Fruit fly (Drosophila melanogaster) whole organism, embryonic: ENCODE data around the gene RabX4.

Experiments used
- CG10431 ChIP-seq: fragments of 200-800 bp; sonication (Bioruptor generic); optimal IDR thresholded peaks from 3 replicates; lab custom pipeline; 2018; ENCODE audit warnings: missing biosample characterization, mild to moderate bottlenecking, missing genetic modification characterization
- CG14050 ChIP-seq: fragments of 200-800 bp; sonication (Bioruptor generic); IDR thresholded peaks from 3 replicates; pipeline ENCODE4 v1.3.6; 2022; ENCODE audit warnings: missing biosample characterization, missing genetic modification characterization
- CG15479 ChIP-seq: fragments of 200-800 bp; sonication (Bioruptor generic); optimal IDR thresholded peaks from 3 replicates; lab custom pipeline; 2019; ENCODE audit warnings: missing biosample characterization, mild to moderate bottlenecking, missing genetic modification characterization, moderate library complexity
- CG1603 ChIP-seq: fragments of 200-800 bp; sonication (Bioruptor generic); optimal IDR thresholded peaks from 2 replicates; lab custom pipeline; 2019; ENCODE audit warnings: missing biosample characterization, mild to moderate bottlenecking, missing genetic modification characterization, moderate library complexity
- CG4328 ChIP-seq: fragments of 200-800 bp; sonication (Bioruptor generic); optimal IDR thresholded peaks from 3 replicates; lab custom pipeline; 2017; ENCODE audit warnings: missing biosample characterization, missing genetic modification reagents, missing genetic modification characterization
- CG4404 ChIP-seq: fragments of 200-800 bp; sonication (Bioruptor generic); IDR thresholded peaks from 2 replicates; pipeline ENCODE4 v1.3.6; 2022; ENCODE audit warnings: missing biosample characterization, missing genetic modification characterization
- CG6175 ChIP-seq: fragments of 200-800 bp; sonication (Bioruptor generic); IDR thresholded peaks from 3 replicates; pipeline ENCODE4 v1.3.6; 2022; ENCODE audit warnings: missing biosample characterization, missing genetic modification characterization
- CG9727 ChIP-seq: fragments of 200-800 bp; sonication (Bioruptor generic); optimal IDR thresholded peaks from 3 replicates; lab custom pipeline; 2017; ENCODE audit warnings: missing biosample characterization, mild to moderate bottlenecking, missing genetic modification characterization
- Eip74EF ChIP-seq, 2 experiments: fragments of 200-800 bp in 1 of 2; fragments of >200 bp in 1 of 2; sonication (Bioruptor generic) in 1 of 2; optimal IDR thresholded peaks; 2 replicates each; lab custom pipeline; 2017 to 2019; ENCODE audit warnings: missing biosample characterization in 2 of 2, missing genetic modification characterization in 2 of 2, mild to moderate bottlenecking in 1 of 2, moderate library complexity in 1 of 2
- Elba2 ChIP-seq: fragments of 200-800 bp; sonication (Bioruptor generic); optimal IDR thresholded peaks from 3 replicates; lab custom pipeline; 2016; ENCODE audit warnings: missing biosample characterization, missing genetic modification characterization
- Ets65A ChIP-seq: fragments of 200-800 bp; sonication (Bioruptor generic); peaks from one replicate; lab custom pipeline; 2016; ENCODE audit warnings: missing biosample characterization, missing genetic modification characterization
- H15 ChIP-seq: fragments of 200-800 bp; sonication (Bioruptor generic); IDR thresholded peaks from 3 replicates; pipeline ENCODE4 v1.3.6; 2022; ENCODE audit warnings: missing biosample characterization, missing genetic modification characterization
- Med ChIP-seq: fragments of 200-800 bp; sonication (Bioruptor generic); peaks from one replicate; lab custom pipeline; 2016; ENCODE audit warnings: missing biosample characterization, missing genetic modification characterization, mild to moderate bottlenecking, inconsistent platforms, moderate library complexity
- NfI ChIP-seq: fragments of 200-800 bp; sonication (Bioruptor generic); optimal IDR thresholded peaks from 3 replicates; lab custom pipeline; 2018; ENCODE audit warnings: missing biosample characterization, mild to moderate bottlenecking, missing genetic modification characterization, moderate library complexity
- Opbp ChIP-seq: fragments of 200-800 bp; sonication (Bioruptor generic); IDR thresholded peaks from 3 replicates; pipeline ENCODE4 v1.3.6; 2022; ENCODE audit warnings: missing biosample characterization, missing genetic modification characterization; ENCODE audit not compliant: partially characterized antibody
- Rx ChIP-seq: fragments of 200-800 bp; sonication (Bioruptor generic); IDR thresholded peaks from 2 replicates; pipeline ENCODE4 v1.3.6; 2022; ENCODE audit warnings: missing biosample characterization, missing genetic modification characterization
- Scr ChIP-seq: fragments of 200-800 bp; sonication (Bioruptor generic); IDR thresholded peaks from 2 replicates; pipeline ENCODE4 v1.3.6; 2022; ENCODE audit warnings: missing biosample characterization, missing genetic modification characterization; ENCODE audit not compliant: partially characterized antibody
- Sin3A ChIP-seq: fragments of >200 bp; optimal IDR thresholded peaks from 2 replicates; lab custom pipeline; 2018
- crol ChIP-seq: fragments of 200-800 bp; sonication (Bioruptor generic); IDR thresholded peaks from 2 replicates; pipeline ENCODE4 v1.3.6; 2022; ENCODE audit warnings: missing biosample characterization, missing genetic modification characterization
- cwo ChIP-seq: fragments of 200-800 bp; sonication (Bioruptor generic); optimal IDR thresholded peaks from 3 replicates; lab custom pipeline; 2017; ENCODE audit warnings: missing biosample characterization, missing genetic modification characterization, mild to moderate bottlenecking, moderate library complexity, missing genetic modification reagents
- dan ChIP-seq: fragments of 200-800 bp; sonication (Bioruptor generic); IDR thresholded peaks from 2 replicates; pipeline ENCODE4 v1.3.6; 2022; ENCODE audit warnings: missing biosample characterization, missing genetic modification characterization
- en ChIP-seq: fragments of 200-800 bp; sonication (Bioruptor generic); optimal IDR thresholded peaks from 2 replicates; lab custom pipeline; 2016; ENCODE audit warnings: missing biosample characterization, missing genetic modification characterization
- esg ChIP-seq: fragments of 200-800 bp; sonication (Bioruptor generic); conservative IDR thresholded peaks from 2 replicates; pipeline ENCODE4 v1.3.6; 2022; ENCODE audit warnings: missing biosample characterization, missing genetic modification characterization
- ewg ChIP-seq: fragments of 200-800 bp; sonication (Bioruptor generic); optimal IDR thresholded peaks from 3 replicates; lab custom pipeline; 2017; ENCODE audit warnings: mild to moderate bottlenecking, missing biosample characterization, missing genetic modification reagents, missing genetic modification characterization
- gem ChIP-seq: fragments of 200-800 bp; sonication (Bioruptor generic); optimal IDR thresholded peaks from 2 replicates; lab custom pipeline; 2019; ENCODE audit warnings: missing biosample characterization, mild to moderate bottlenecking, missing genetic modification characterization, moderate library complexity
- gt ChIP-seq: fragments of 200-800 bp; sonication (Bioruptor generic); IDR thresholded peaks from 2 replicates; pipeline ENCODE4 v1.3.6; 2022; ENCODE audit warnings: missing biosample characterization, missing genetic modification characterization
- nau ChIP-seq: fragments of 200-800 bp; sonication (Bioruptor generic); optimal IDR thresholded peaks from 3 replicates; lab custom pipeline; 2017; ENCODE audit warnings: missing biosample characterization, mild to moderate bottlenecking, missing genetic modification characterization, missing genetic modification reagents
- nerfin-1 ChIP-seq: fragments of 200-800 bp; sonication (Bioruptor generic); optimal IDR thresholded peaks from 3 replicates; lab custom pipeline; 2019; ENCODE audit warnings: missing biosample characterization, mild to moderate bottlenecking, missing genetic modification characterization, moderate library complexity
- nerfin-2 ChIP-seq: fragments of 200-800 bp; sonication (Bioruptor generic); IDR thresholded peaks from 2 replicates; pipeline ENCODE4 v1.3.6; 2022; ENCODE audit warnings: missing biosample characterization, missing genetic modification characterization; ENCODE audit not compliant: partially characterized antibody
- p53 ChIP-seq: fragments of 200-800 bp; sonication (Bioruptor generic); optimal IDR thresholded peaks from 2 replicates; lab custom pipeline; 2016; ENCODE audit warnings: missing biosample characterization, missing genetic modification characterization
- pan ChIP-seq, 4 experiments: fragments of >200 bp in 3 of 4; fragments of 200-800 bp in 1 of 4; sonication (Bioruptor generic) in 1 of 4; optimal IDR thresholded peaks in 3 of 4; IDR thresholded peaks in 1 of 4; 2 replicates each; pipeline versions ENCODE4 v1.3.6 to Lab custom; 2017 to 2022; ENCODE audit warnings: missing biosample characterization in 2 of 4, missing genetic modification characterization in 2 of 4, mixed read lengths in 1 of 4
- pros ChIP-seq: fragments of 200-800 bp; sonication (Bioruptor generic); optimal IDR thresholded peaks from 3 replicates; lab custom pipeline; 2019; ENCODE audit warnings: missing biosample characterization, mild to moderate bottlenecking, missing genetic modification characterization, moderate library complexity
- repo ChIP-seq: fragments of 200-800 bp; sonication (Bioruptor generic); optimal IDR thresholded peaks from 2 replicates; lab custom pipeline; 2016; ENCODE audit warnings: missing biosample characterization, missing genetic modification characterization
- seq ChIP-seq: fragments of 200-800 bp; sonication (Bioruptor generic); IDR thresholded peaks from 2 replicates; pipeline ENCODE4 v1.3.6; 2022; ENCODE audit warnings: missing biosample characterization, missing genetic modification characterization
- slp2 ChIP-seq: fragments of 200-800 bp; sonication (Bioruptor generic); optimal IDR thresholded peaks from 2 replicates; lab custom pipeline; 2016; ENCODE audit warnings: missing biosample characterization, missing genetic modification characterization
- ssp ChIP-seq: fragments of 200-800 bp; sonication (Bioruptor generic); IDR thresholded peaks from 2 replicates; pipeline ENCODE4 v1.3.6; 2022; ENCODE audit warnings: missing biosample characterization, missing genetic modification characterization
- tll ChIP-seq, 2 experiments: fragments of 200-800 bp in 1 of 2; fragments of >200 bp in 1 of 2; sonication (Bioruptor generic) in 1 of 2; optimal IDR thresholded peaks; 2 replicates each; lab custom pipeline; 2017 to 2019; ENCODE audit warnings: missing biosample characterization in 2 of 2, missing genetic modification characterization in 2 of 2, mild to moderate bottlenecking in 1 of 2, moderate library complexity in 1 of 2
- tup ChIP-seq: fragments of 200-800 bp; sonication (Bioruptor generic); optimal IDR thresholded peaks from 2 replicates; lab custom pipeline; 2016; ENCODE audit warnings: missing biosample characterization, mild to moderate bottlenecking, missing genetic modification characterization, moderate library complexity
- vnd ChIP-seq: fragments of 200-800 bp; sonication (Bioruptor generic); IDR thresholded peaks from 3 replicates; pipeline ENCODE4 v1.3.6; 2022; ENCODE audit warnings: missing biosample characterization, missing genetic modification characterization; ENCODE audit not compliant: partially characterized antibody
- vvl ChIP-seq: fragments of 200-800 bp; sonication (Bioruptor generic); IDR thresholded peaks from 2 replicates; pipeline ENCODE4 v1.3.6; 2022; ENCODE audit warnings: missing biosample characterization, missing genetic modification characterization
- zen ChIP-seq: fragments of 200-800 bp; sonication (Bioruptor generic); optimal IDR thresholded peaks from 3 replicates; lab custom pipeline; 2018; ENCODE audit warnings: missing biosample characterization, mild to moderate bottlenecking, missing genetic modification characterization, moderate library complexity

Gene RabX4

dm6 chr3R:24870389-24871048, 42.3 kb upstream of the RabX4 start, which contains the start of gene CycB3 (continued):
- peak; percentile 25 for TF ChIP-seq repo (GFP tag; lab: Kevin White, UChicago)
- TF ChIP-seq gem = no peak
- TF ChIP-seq esg (GFP tag; lab: Robert Waterston, UW) = no peak
- TF ChIP-seq ssp (GFP tag; lab: Robert Waterston, UW) = peak; percentile 74
- peak; percentile 64 for TF ChIP-seq vvl (GFP tag; lab: Robert Waterston, UW)
- peak; percentile 50 for TF ChIP-seq CG4328 (GFP tag; lab: Kevin White, UChicago)
- TF ChIP-seq CG9727 (GFP tag; lab: Kevin White, UChicago) = peak; percentile 23
- 0 out of 2 replicates have a peak, but pooled peaks have one; percentile 19 for TF ChIP-seq nerfin-2 (GFP tag; lab: Robert Waterston, UW)
- TF ChIP-seq pan (optimal IDR thresholded peaks at IDR 0.05; lab: Kevin White, UChicago) = no peak
- TF ChIP-seq pan (GFP tag; optimal IDR thresholded peaks at IDR 0.05 in 1 of 2, IDR thresholded peaks at IDR 0.05 in 1 of 2) = peak in 1 of 2 experiments; percentile 38
- peak; percentile 33 for TF ChIP-seq zen (tag; lab: Kevin White, UChicago)
- TF ChIP-seq CG14050 (GFP tag; lab: Robert Waterston, UW) = no peak
- no peak for TF ChIP-seq gt (GFP tag; lab: Robert Waterston, UW)
- no peak for TF ChIP-seq CG4404 (GFP tag; lab: Robert Waterston, UW)
- peak; percentile 46 for TF ChIP-seq NfI (GFP tag; lab: Kevin White, UChicago)
- peak; percentile 9 for TF ChIP-seq Ets65A (GFP tag; lab: Kevin White, UChicago)
- TF ChIP-seq dan (GFP tag; lab: Robert Waterston, UW) = no peak
- TF ChIP-seq CG6175 (GFP tag; lab: Robert Waterston, UW) = no peak
- TF ChIP-seq vnd (GFP tag; lab: Robert Waterston, UW) = no peak
- TF ChIP-seq Sin3A (lab: Kevin White, UChicago) = peak; percentile 53
- no peak for TF ChIP-seq Rx (GFP tag; lab: Robert Waterston, UW)
- no peak for TF ChIP-seq Elba2 (GFP tag; lab: Kevin White, UChicago)
- TF ChIP-seq nau (GFP tag; lab: Kevin White, UChicago) = no peak
- peak; percentile 44; the same call in 1 of the 2 replicates for TF ChIP-seq Scr (GFP tag; lab: Robert Waterston, UW)
- peak; percentile 91 for TF ChIP-seq CG1603
- TF ChIP-seq Eip74EF (GFP tag; optimal IDR thresholded peaks at IDR 0.05; lab: Kevin White, UChicago) = no peak

dm6 chr3R:24867956-24868355, 39.7 kb upstream of the RabX4 start:
- TF ChIP-seq pros (GFP tag; lab: Kevin White, UChicago) (peak; percentile 83), crol (GFP tag; lab: Robert Waterston, UW) (peak; percentile 65; the same call in 1 of the 2 replicates), Med (GFP tag; lab: Kevin White, UChicago) (peak; percentile 28), nerfin-1 (tag; lab: Kevin White, UChicago) (peak; percentile 66), en (no peak), p53 (no peak), CG10431 (GFP tag; lab: Kevin White, UChicago) (peak; percentile 100), Opbp (GFP tag; lab: Robert Waterston, UW) (0 out of 3 replicates have a peak, but pooled peaks have one; percentile 25)

dm6 chr3R:24866976-24867375, 38.8 kb upstream of the RabX4 start:
- peak; percentile 20 for TF ChIP-seq zen (tag; lab: Kevin White, UChicago)
- no peak for TF ChIP-seq tup
- peak; percentile 92 for TF ChIP-seq CG15479
- no peak for TF ChIP-seq slp2 (GFP tag; lab: Kevin White, UChicago)
- peak; percentile 65 for TF ChIP-seq pros (GFP tag; lab: Kevin White, UChicago)
- no peak for TF ChIP-seq cwo (GFP tag; lab: Kevin White, UChicago)
- 0 out of 3 replicates have a peak, but pooled peaks have one; percentile 11 for TF ChIP-seq H15
- TF ChIP-seq seq (GFP tag; lab: Robert Waterston, UW) = no peak
- TF ChIP-seq ewg = peak; percentile 38
- TF ChIP-seq tll (GFP tag; optimal IDR thresholded peaks at IDR 0.05; lab: Kevin White, UChicago) = peak in 1 of 2 experiments; percentile 60
